Fruit fly (Drosophila melanogaster): Measurements from ENCODE around the gene spo.

- TF ChIP-seq usp (GFP tag; optimal IDR thresholded peaks at IDR 0.05) (no peak), Hr78 (GFP tag; optimal IDR thresholded peaks at IDR 0.05) (no peak), Hnf4 (GFP tag; optimal IDR thresholded peaks at IDR 0.05) (no peak)
These were observed 17.1 kb upstream of the spo start for dm6 chr3L:5609493-5609892.
